Worm (Caenorhabditis elegans) whole organism, L4/young adult: ENCODE measurements around the gene farl-11.

ENCODE experiments used
- W03F9.2 ChIP-seq: fragments of 150-350 bp; optimal IDR thresholded peaks from 2 replicates; lab custom pipeline; 2014; ENCODE audit warnings: missing biosample characterization, missing genetic modification characterization
- dao-5 ChIP-seq: sonication (generic microtip); optimal IDR thresholded peaks from 2 replicates; lab custom pipeline; 2016; ENCODE audit warnings: missing genotype, missing genetic modification characterization, moderate library complexity, missing compliant biosample characterization
- him-1 ChIP-seq: sonication (generic microtip); optimal IDR thresholded peaks from 2 replicates; lab custom pipeline; 2016; ENCODE audit warnings: missing genotype, missing genetic modification reagents, missing genetic modification characterization, missing compliant biosample characterization

DNA sequence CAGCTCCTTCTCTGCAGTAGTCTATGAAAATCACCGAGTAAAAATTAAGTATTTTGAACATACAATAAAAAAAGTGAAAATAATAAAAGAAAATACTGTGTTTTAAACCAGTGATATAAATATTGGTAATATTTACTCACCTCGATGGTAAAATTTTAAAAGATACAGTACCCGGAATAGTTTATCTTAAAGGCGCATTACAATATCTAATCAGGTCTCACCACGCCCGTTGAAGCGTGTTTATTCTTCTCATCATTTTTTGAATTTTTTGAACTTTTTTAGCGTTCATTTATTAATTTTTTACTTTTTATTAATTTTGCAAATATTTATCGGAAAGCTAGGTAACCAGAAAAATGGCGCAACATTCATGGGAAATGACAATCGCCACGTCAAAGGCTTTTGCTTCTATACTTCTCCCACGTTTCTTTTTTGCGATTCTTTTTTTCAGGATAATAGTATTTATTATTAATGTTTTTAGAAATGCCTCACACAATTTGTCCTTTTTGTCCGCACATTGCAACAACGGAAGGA lies 17.0 kb upstream of the farl-11 start, which contains the start of gene F10E7.2:
- TF ChIP-seq W03F9.2 (tag; lab: Kevin White, UChicago) (no peak), him-1 (tag; lab: Kevin White, UChicago) (no peak), dao-5 (tag; lab: Kevin White, UChicago) (no peak)
